Fruit fly (Drosophila melanogaster): ENCODE results near the gene usp.

usp gene

dm6 chrX:2050070-2050899, 8.2 kb upstream of the usp start, which contains the start of gene moody (continued):
- peak; percentile 95 for TF ChIP-seq cyc (GFP tag; optimal IDR thresholded peaks at IDR 0.05)
- TF ChIP-seq CG6808 (GFP tag; optimal IDR thresholded peaks at IDR 0.05): peak; percentile 89
- TF ChIP-seq CG9139 (GFP tag; optimal IDR thresholded peaks at IDR 0.05): peak; percentile 83
- TF ChIP-seq CG10631 (GFP tag; optimal IDR thresholded peaks at IDR 0.05): peak; percentile 84
- TF ChIP-seq dsx (GFP tag; optimal IDR thresholded peaks at IDR 0.05; ENCODE audit: poor library complexity, severe bottlenecking): peak; percentile 82
- TF ChIP-seq CG3919 (GFP tag; optimal IDR thresholded peaks at IDR 0.05): peak; percentile 96
- TF ChIP-seq salr (GFP tag; optimal IDR thresholded peaks at IDR 0.05): peak; percentile 84 to 85
- peak; percentile 93 for TF ChIP-seq Hr39 (GFP tag; optimal IDR thresholded peaks at IDR 0.05)
- TF ChIP-seq esn (GFP tag; optimal IDR thresholded peaks at IDR 0.05): peak; percentile 93

- TF ChIP-seq svp (GFP tag) (peak; percentile 70), eg (GFP tag; IDR thresholded peaks at IDR 0.05) (no peak), Sox14 (GFP tag; optimal IDR thresholded peaks at IDR 0.05) (no peak), CG8319 (GFP tag; optimal IDR thresholded peaks at IDR 0.05) (no peak), vri (GFP tag; optimal IDR thresholded peaks at IDR 0.05) (peak; percentile 87), spab (GFP tag; optimal IDR thresholded peaks at IDR 0.05) (no peak), CG1621 (tag; optimal IDR thresholded peaks at IDR 0.05) (no peak), Hr38 (GFP tag; optimal IDR thresholded peaks at IDR 0.05) (no peak), CG6163 (GFP tag; IDR thresholded peaks at IDR 0.05) (no peak), Eip78C (GFP tag) (peak; percentile 33), CG8632 (GFP tag; optimal IDR thresholded peaks at IDR 0.05) (no peak), fkh (GFP tag; optimal IDR thresholded peaks at IDR 0.05) (peak; percentile 51), CG3919 (GFP tag; optimal IDR thresholded peaks at IDR 0.05) (no peak), CG6808 (GFP tag; optimal IDR thresholded peaks at IDR 0.05) (no peak), CG8119 (GFP tag; IDR thresholded peaks at IDR 0.05) (no peak), Met (GFP tag; optimal IDR thresholded peaks at IDR 0.05) (peak; percentile 31), Sox15 (GFP tag; optimal IDR thresholded peaks at IDR 0.05) (no peak), Ets21C (GFP tag; optimal IDR thresholded peaks at IDR 0.05) (no peak), Hr4 (GFP tag; optimal IDR thresholded peaks at IDR 0.05) (no peak), fd85E (GFP tag; optimal IDR thresholded peaks at IDR 0.05) (no peak), CG6792 (GFP tag; optimal IDR thresholded peaks at IDR 0.05) (no peak)
Observed at dm6 chrX:2048778-2049686, 6.9 kb upstream of the usp start.

dm6 chrX:2043660-2044397, 1.7 kb upstream of the usp start, which contains the start of gene CG4325:
Gene CG4325 (minus strand): TSS chrX:2043818.
- TF ChIP-seq Eip75B (GFP tag; optimal IDR thresholded peaks at IDR 0.05) (no peak), Eip78C (GFP tag) (peak; percentile 15), CG6163 (GFP tag; IDR thresholded peaks at IDR 0.05) (0 out of 3 replicates have a peak, but pooled peaks have one; percentile 16), svp (GFP tag) (peak; percentile 95), vri (GFP tag; optimal IDR thresholded peaks at IDR 0.05) (peak; percentile 39), fd59A (GFP tag; optimal IDR thresholded peaks at IDR 0.05) (no peak)

- peak; percentile 46 for TF ChIP-seq CG10669 (GFP tag; optimal IDR thresholded peaks at IDR 0.05)
- TF ChIP-seq fd59A (GFP tag; optimal IDR thresholded peaks at IDR 0.05): peak; percentile 43
- TF ChIP-seq Sox102F (GFP tag; optimal IDR thresholded peaks at IDR 0.05): peak; percentile 62
- TF ChIP-seq ss (GFP tag; optimal IDR thresholded peaks at IDR 0.05): peak; percentile 7 to 45
- TF ChIP-seq Hr4 (GFP tag; optimal IDR thresholded peaks at IDR 0.05): peak; percentile 64
- peak; percentile 88 for TF ChIP-seq Eip78C (GFP tag)
- TF ChIP-seq Lpt (GFP tag; optimal IDR thresholded peaks at IDR 0.05): no peak
- peak; percentile 87 for TF ChIP-seq svp (GFP tag)
- peak; percentile 71 for TF ChIP-seq OdsH (GFP tag; optimal IDR thresholded peaks at IDR 0.05)
- TF ChIP-seq CG4318 (GFP tag; optimal IDR thresholded peaks at IDR 0.05): peak; percentile 33
- peak; percentile 82 for TF ChIP-seq Sox14 (GFP tag; optimal IDR thresholded peaks at IDR 0.05)
- TF ChIP-seq pdm3 (GFP tag; optimal IDR thresholded peaks at IDR 0.05): peak; percentile 76
- peak; percentile 82 for TF ChIP-seq cyc (GFP tag; optimal IDR thresholded peaks at IDR 0.05)
- TF ChIP-seq CG15336 (GFP tag; IDR thresholded peaks at IDR 0.05): peak; percentile 65
- TF ChIP-seq CG1621 (tag; optimal IDR thresholded peaks at IDR 0.05): peak; percentile 42
- TF ChIP-seq CG8119 (GFP tag; IDR thresholded peaks at IDR 0.05): 0 out of 3 replicates have a peak, but pooled peaks have one; percentile 32
- TF ChIP-seq CG11762 (GFP tag; optimal IDR thresholded peaks at IDR 0.05; ENCODE audit: insufficient read depth): peak; percentile 26
Observed at dm6 chrX:2041312-2041918, 696 bp downstream of the usp start, which contains the start of gene CG4313. Gene CG4313 (plus strand): TSS chrX:2041868.
